Worm (Caenorhabditis elegans) whole organism, young adult: ENCODE measurements around the gene R10E9.3.

Source experiments
- B0336.3 ChIP-seq: fragments of 200-800 bp; sonication (Bioruptor generic); IDR thresholded peaks from 2 replicates; pipeline ENCODE4 v1.3.6; 2022; ENCODE audit warnings: missing genetic modification characterization, missing compliant biosample characterization
- C17E4.6 ChIP-seq: fragments of 200-800 bp; sonication (Bioruptor generic); IDR thresholded peaks from 2 replicates; pipeline ENCODE4 v1.3.6; 2022; ENCODE audit warnings: missing genetic modification reagents, missing genetic modification characterization, missing compliant biosample characterization
- D2030.7 ChIP-seq: fragments of 200-800 bp; sonication (Bioruptor generic); IDR thresholded peaks from 2 replicates; pipeline ENCODE4 v1.3.6; 2022; ENCODE audit warnings: missing genetic modification reagents, missing genetic modification characterization, missing compliant biosample characterization
- F23B12.7 ChIP-seq: sonication (generic microtip); optimal IDR thresholded peaks from 2 replicates; lab custom pipeline; 2017; ENCODE audit warnings: missing genetic modification characterization, mild to moderate bottlenecking, missing compliant biosample characterization, antibody characterized with exemption, moderate library complexity; ENCODE audit not compliant: insufficient read depth
- F33H1.4 ChIP-seq: fragments of 200-800 bp; sonication (Bioruptor generic); IDR thresholded peaks from 2 replicates; pipeline ENCODE4 v1.3.6; 2022; ENCODE audit warnings: missing genetic modification reagents, missing genetic modification characterization, missing compliant biosample characterization
- F39B2.1 ChIP-seq: fragments of 200-800 bp; sonication (Bioruptor generic); IDR thresholded peaks from 2 replicates; pipeline ENCODE4 v1.3.6; 2022; ENCODE audit warnings: missing genetic modification reagents, missing genetic modification characterization, missing compliant biosample characterization
- F55B11.4 ChIP-seq: sonication (generic microtip); optimal IDR thresholded peaks from 2 replicates; lab custom pipeline; 2016; ENCODE audit warnings: missing compliant biosample characterization, missing genetic modification characterization, borderline replicate concordance; ENCODE audit not compliant: insufficient read depth
- K11D2.4 ChIP-seq: fragments of 200-800 bp; sonication (Bioruptor generic); IDR thresholded peaks from 2 replicates; pipeline ENCODE4 v1.3.6; 2022; ENCODE audit warnings: missing genetic modification reagents, missing genetic modification characterization, missing compliant biosample characterization
- T07F8.4 ChIP-seq: sonication (generic microtip); optimal IDR thresholded peaks from 2 replicates; lab custom pipeline; 2016; ENCODE audit warnings: mild to moderate bottlenecking, missing genetic modification characterization, moderate library complexity, missing compliant biosample characterization
- Y53F4B.3 ChIP-seq: fragments of 200-800 bp; sonication (Bioruptor generic); IDR thresholded peaks from 2 replicates; pipeline ENCODE4 v1.3.6; 2022; ENCODE audit warnings: missing genetic modification reagents, missing genetic modification characterization, missing compliant biosample characterization
- Y53G8AR.9 ChIP-seq: fragments of 200-800 bp; sonication (Bioruptor generic); conservative IDR thresholded peaks from 2 replicates; pipeline ENCODE4 v1.3.6; 2022; ENCODE audit warnings: missing genetic modification reagents, missing genetic modification characterization, missing compliant biosample characterization
- ZK185.1 ChIP-seq: sonication (generic microtip); optimal IDR thresholded peaks from 2 replicates; lab custom pipeline; 2016; ENCODE audit warnings: mild to moderate bottlenecking, missing genetic modification characterization, missing compliant biosample characterization; ENCODE audit not compliant: poor library complexity, severe bottlenecking
- atf-7 ChIP-seq: sonication (generic microtip); optimal IDR thresholded peaks from 2 replicates; lab custom pipeline; 2017; ENCODE audit warnings: mild to moderate bottlenecking, missing genetic modification characterization, missing compliant biosample characterization
- attf-5 ChIP-seq: fragments of 200-800 bp; sonication (Bioruptor generic); optimal IDR thresholded peaks from 2 replicates; lab custom pipeline; 2018; ENCODE audit warnings: mild to moderate bottlenecking, missing genetic modification characterization, missing compliant biosample characterization
- attf-6 ChIP-seq: fragments of 200-800 bp; sonication (Bioruptor generic); IDR thresholded peaks from 2 replicates; pipeline ENCODE4 v1.3.6; 2022; ENCODE audit warnings: missing genetic modification reagents, missing genetic modification characterization, missing compliant biosample characterization
- bed-2 ChIP-seq: fragments of 200-800 bp; sonication (Bioruptor generic); IDR thresholded peaks from 2 replicates; pipeline ENCODE4 v1.3.6; 2022; ENCODE audit warnings: missing genetic modification reagents, missing genetic modification characterization, missing compliant biosample characterization
- ccch-3 ChIP-seq: fragments of 200-800 bp; sonication (Bioruptor generic); optimal IDR thresholded peaks from 2 replicates; lab custom pipeline; 2018; ENCODE audit warnings: mild to moderate bottlenecking, missing genetic modification characterization, missing compliant biosample characterization
- ceh-100 ChIP-seq: fragments of 200-800 bp; sonication (Bioruptor generic); IDR thresholded peaks from 2 replicates; pipeline ENCODE4 v1.3.6; 2022; ENCODE audit warnings: missing genetic modification reagents, missing genetic modification characterization, missing compliant biosample characterization
- ceh-27 ChIP-seq: fragments of 200-800 bp; sonication (Bioruptor generic); optimal IDR thresholded peaks from 2 replicates; lab custom pipeline; 2018; ENCODE audit warnings: mild to moderate bottlenecking, missing genetic modification characterization, moderate library complexity, missing compliant biosample characterization
- die-1 ChIP-seq: sonication (generic microtip); optimal IDR thresholded peaks from 2 replicates; lab custom pipeline; 2016; ENCODE audit warnings: missing genotype, mild to moderate bottlenecking, missing genetic modification characterization, missing compliant biosample characterization
- efl-1 ChIP-seq: fragments of 150-350 bp; optimal IDR thresholded peaks from 2 replicates; lab custom pipeline; 2014; ENCODE audit warnings: missing biosample characterization, missing genetic modification reagents, missing genetic modification characterization
- egl-18 ChIP-seq: fragments of 200-800 bp; sonication (Bioruptor generic); IDR thresholded peaks from 2 replicates; pipeline ENCODE4 v1.3.6; 2022; ENCODE audit warnings: missing genetic modification reagents, missing genetic modification characterization, missing compliant biosample characterization
- ekl-4 ChIP-seq: fragments of 200-800 bp; sonication (Bioruptor generic); IDR thresholded peaks from 2 replicates; pipeline ENCODE4 v1.3.6; 2022; ENCODE audit warnings: missing genetic modification reagents, missing genetic modification characterization, missing compliant biosample characterization
- fkh-3 ChIP-seq: sonication (generic microtip); optimal IDR thresholded peaks from 2 replicates; lab custom pipeline; 2016; ENCODE audit warnings: mild to moderate bottlenecking, missing genetic modification characterization, missing compliant biosample characterization
- gei-17 ChIP-seq: fragments of 200-800 bp; sonication (Bioruptor generic); optimal IDR thresholded peaks from 2 replicates; lab custom pipeline; 2018; ENCODE audit warnings: mild to moderate bottlenecking, missing genetic modification characterization, missing compliant biosample characterization
- hlh-12 ChIP-seq: sonication (generic microtip); optimal IDR thresholded peaks from 2 replicates; lab custom pipeline; 2016; ENCODE audit warnings: missing genetic modification characterization, missing compliant biosample characterization
- hmg-1.2 ChIP-seq: fragments of 200-800 bp; sonication (Bioruptor generic); IDR thresholded peaks from 2 replicates; pipeline ENCODE4 v1.3.6; 2022; ENCODE audit warnings: missing genetic modification reagents, missing genetic modification characterization, missing compliant biosample characterization
- lin-26 ChIP-seq: fragments of 200-800 bp; sonication (Bioruptor generic); IDR thresholded peaks from 2 replicates; pipeline ENCODE4 v1.3.6; 2022; ENCODE audit warnings: missing genetic modification reagents, missing genetic modification characterization, missing compliant biosample characterization
- lin-40 ChIP-seq: sonication (generic microtip); optimal IDR thresholded peaks from 2 replicates; lab custom pipeline; 2016; ENCODE audit warnings: missing genetic modification characterization, mild to moderate bottlenecking, missing compliant biosample characterization, missing genotype, missing genetic modification reagents
- lir-1 ChIP-seq: fragments of 200-800 bp; sonication (Bioruptor generic); conservative IDR thresholded peaks from 2 replicates; pipeline ENCODE4 v1.3.6; 2022; ENCODE audit warnings: missing genetic modification reagents, missing genetic modification characterization, missing compliant biosample characterization
- lsl-1 ChIP-seq: fragments of 200-800 bp; sonication (Bioruptor generic); optimal IDR thresholded peaks from 2 replicates; lab custom pipeline; 2018; ENCODE audit warnings: mild to moderate bottlenecking, missing genetic modification characterization, moderate library complexity, missing compliant biosample characterization
- lsy-27 ChIP-seq: sonication (generic microtip); optimal IDR thresholded peaks from 2 replicates; lab custom pipeline; 2017; ENCODE audit warnings: missing genetic modification characterization, mild to moderate bottlenecking, missing compliant biosample characterization, antibody characterized with exemption, missing genotype, borderline replicate concordance; ENCODE audit not compliant: insufficient read depth
- nfya-2 ChIP-seq: fragments of 200-800 bp; sonication (Bioruptor generic); IDR thresholded peaks from 2 replicates; pipeline ENCODE4 v1.3.6; 2022; ENCODE audit warnings: missing genetic modification reagents, missing genetic modification characterization, missing compliant biosample characterization
- nfyb-1 ChIP-seq: fragments of 200-800 bp; sonication (Bioruptor generic); IDR thresholded peaks from 2 replicates; pipeline ENCODE4 v1.3.6; 2022; ENCODE audit warnings: missing genetic modification reagents, missing genetic modification characterization, missing compliant biosample characterization
- nhr-179 ChIP-seq: sonication (generic microtip); optimal IDR thresholded peaks from 2 replicates; lab custom pipeline; 2016; ENCODE audit warnings: mild to moderate bottlenecking, missing genetic modification characterization, missing compliant biosample characterization
- nhr-27 ChIP-seq: fragments of 200-800 bp; sonication (Bioruptor generic); optimal IDR thresholded peaks from 2 replicates; lab custom pipeline; 2018; ENCODE audit warnings: mild to moderate bottlenecking, missing genetic modification characterization, moderate library complexity, missing compliant biosample characterization
- nhr-80 ChIP-seq: sonication (generic microtip); optimal IDR thresholded peaks from 2 replicates; lab custom pipeline; 2016; ENCODE audit warnings: missing genetic modification characterization, missing compliant biosample characterization
- pbrm-1 ChIP-seq: fragments of 200-800 bp; sonication (Bioruptor generic); IDR thresholded peaks from 2 replicates; pipeline ENCODE4 v1.3.6; 2022; ENCODE audit warnings: missing genetic modification reagents, missing genetic modification characterization, missing compliant biosample characterization
- rcor-1 ChIP-seq: fragments of 200-800 bp; sonication (Bioruptor generic); IDR thresholded peaks from 2 replicates; pipeline ENCODE4 v1.3.6; 2022; ENCODE audit warnings: missing genetic modification reagents, missing genetic modification characterization, missing compliant biosample characterization
- rec-8 ChIP-seq, 2 experiments: sonication (generic microtip); optimal IDR thresholded peaks; 2 replicates each; lab custom pipeline; 2016; ENCODE audit warnings: mild to moderate bottlenecking in 2 of 2, missing genetic modification characterization in 2 of 2, missing genetic modification reagents in 2 of 2, missing genotype in 2 of 2, missing biosample characterization in 1 of 2, missing compliant biosample characterization in 1 of 2, moderate library complexity in 1 of 2
- sdz-38 ChIP-seq: sonication (generic microtip); optimal IDR thresholded peaks from 2 replicates; lab custom pipeline; 2016; ENCODE audit warnings: missing genotype, missing genetic modification characterization, missing compliant biosample characterization
- snpc-1.1 ChIP-seq: sonication (generic microtip); optimal IDR thresholded peaks from 2 replicates; lab custom pipeline; 2017; ENCODE audit warnings: missing genetic modification characterization, mild to moderate bottlenecking, missing compliant biosample characterization, antibody characterized with exemption, moderate library complexity, missing genotype, missing genetic modification reagents; ENCODE audit not compliant: insufficient read depth
- tbp1 ChIP-seq: fragments of 200-800 bp; sonication (Bioruptor generic); optimal IDR thresholded peaks from 2 replicates; lab custom pipeline; 2018; ENCODE audit warnings: mild to moderate bottlenecking, missing genetic modification characterization, missing compliant biosample characterization
- tbx-9 ChIP-seq: sonication (generic microtip); optimal IDR thresholded peaks from 2 replicates; lab custom pipeline; 2016; ENCODE audit warnings: borderline replicate concordance, missing genetic modification characterization, inconsistent platforms, missing compliant biosample characterization
- xnd-1 ChIP-seq: sonication (generic microtip); optimal IDR thresholded peaks from 2 replicates; lab custom pipeline; 2016; ENCODE audit warnings: missing genotype, missing genetic modification reagents, missing genetic modification characterization, missing compliant biosample characterization
- zim-3 ChIP-seq: sonication (generic microtip); optimal IDR thresholded peaks from 2 replicates; lab custom pipeline; 2017; ENCODE audit warnings: mild to moderate bottlenecking, missing genetic modification characterization, moderate library complexity, missing compliant biosample characterization
- ztf-25 ChIP-seq: fragments of 200-800 bp; sonication (Bioruptor generic); IDR thresholded peaks from 2 replicates; pipeline ENCODE4 v1.3.6; 2022; ENCODE audit warnings: missing genetic modification reagents, missing genetic modification characterization, missing compliant biosample characterization
- ztf-6 ChIP-seq: fragments of 200-800 bp; sonication (Bioruptor generic); IDR thresholded peaks from 2 replicates; pipeline ENCODE4 v1.3.6; 2022; ENCODE audit warnings: missing genetic modification reagents, missing genetic modification characterization, missing compliant biosample characterization

The R10E9.3 gene

ce11 chrIII:3916624-3917023, 43.4 kb upstream of the R10E9.3 start, which contains the start of gene ccdc-47:
Gene ccdc-47, plus strand, starts transcription at chrIII:3916967.
- TF ChIP-seq nfyb-1 (GFP tag; lab: Robert Waterston, UW) (0 out of 2 replicates have a peak, but pooled peaks have one; percentile 20), snpc-1.1 (peak; percentile 58), lin-40 (tag; lab: Kevin White, UChicago) (no peak), tbx-9 (tag; lab: Kevin White, UChicago) (no peak), hlh-12 (tag; lab: Kevin White, UChicago) (no peak), ccch-3 (no peak), die-1 (tag; lab: Kevin White, UChicago) (no peak), bed-2 (GFP tag; lab: Robert Waterston, UW) (no peak), F55B11.4 (tag; lab: Kevin White, UChicago) (no peak), F33H1.4 (GFP tag; lab: Robert Waterston, UW) (peak; percentile 44), nhr-179 (tag; lab: Kevin White, UChicago) (no peak), ceh-100 (GFP tag; lab: Robert Waterston, UW) (0 out of 2 replicates have a peak, but pooled peaks have one; percentile 32), rcor-1 (GFP tag; lab: Robert Waterston, UW) (peak; percentile 30; the same call in 1 of the 2 replicates), Y53F4B.3 (no peak), sdz-38 (no peak), nhr-80 (tag; lab: Kevin White, UChicago) (no peak), lir-1 (GFP tag; lab: Robert Waterston, UW) (no peak), ztf-6 (GFP tag; lab: Robert Waterston, UW) (no peak), ZK185.1 (tag; lab: Kevin White, UChicago) (peak; percentile 63), lin-26 (no peak), zim-3 (tag; lab: Kevin White, UChicago) (no peak), pbrm-1 (peak; percentile 60; the same call in 1 of the 2 replicates), attf-5 (GFP tag; lab: Kevin White, UChicago) (peak; percentile 60), gei-17 (GFP tag; lab: Kevin White, UChicago) (no peak), atf-7 (tag; lab: Kevin White, UChicago) (no peak), fkh-3 (tag; lab: Kevin White, UChicago) (no peak), xnd-1 (tag; lab: Kevin White, UChicago) (no peak), Y53G8AR.9 (no peak), C17E4.6 (GFP tag; lab: Robert Waterston, UW) (no peak), ekl-4 (no peak), T07F8.4 (tag; lab: Kevin White, UChicago) (no peak), B0336.3 (GFP tag; lab: Robert Waterston, UW) (0 out of 2 replicates have a peak, but pooled peaks have one; percentile 10), ztf-25 (GFP tag; lab: Robert Waterston, UW) (no peak), attf-6 (GFP tag; lab: Robert Waterston, UW) (no peak), rec-8 (tag; optimal IDR thresholded peaks at IDR 0.05; lab: Kevin White, UChicago) (no peak), F23B12.7 (tag; lab: Kevin White, UChicago) (peak; percentile 41), D2030.7 (GFP tag; lab: Robert Waterston, UW) (peak; percentile 46; the same call in 1 of the 2 replicates), nfya-2 (GFP tag; lab: Robert Waterston, UW) (no peak), nhr-27 (tag; lab: Kevin White, UChicago) (no peak), efl-1 (GFP tag; lab: Kevin White, UChicago) (peak; percentile 75), hmg-1.2 (GFP tag; lab: Robert Waterston, UW) (peak; percentile 41; the same call in 1 of the 2 replicates), tbp1 (GFP tag; lab: Kevin White, UChicago) (peak; percentile 17), ceh-27 (peak; percentile 37), lsy-27 (tag; lab: Kevin White, UChicago) (no peak), K11D2.4 (GFP tag; lab: Robert Waterston, UW) (no peak), lsl-1 (peak; percentile 47), egl-18 (GFP tag; lab: Robert Waterston, UW) (no peak), F39B2.1 (GFP tag; lab: Robert Waterston, UW) (no peak)
